Fruit fly (Drosophila melanogaster): ENCODE results near the gene Nmnat.

The Nmnat gene

dm6 chr3R:24962470-24962869 is 17.4 kb downstream of the Nmnat start (continued):
- TF ChIP-seq stc (GFP tag; IDR thresholded peaks at IDR 0.05) (peak; percentile 83), CG3838 (GFP tag; optimal IDR thresholded peaks at IDR 0.05) (no peak), sr (GFP tag; IDR thresholded peaks at IDR 0.05) (no peak), grn (GFP tag; optimal IDR thresholded peaks at IDR 0.05) (peak; percentile 9), CG15479 (GFP tag; optimal IDR thresholded peaks at IDR 0.05) (no peak), schlank (tag; optimal IDR thresholded peaks at IDR 0.05) (no peak), CG8478 (optimal IDR thresholded peaks at IDR 0.05) (no peak), trem (tag; optimal IDR thresholded peaks at IDR 0.05) (no peak), CG15269 (tag; optimal IDR thresholded peaks at IDR 0.05) (peak; percentile 81), CG4424 (GFP tag; optimal IDR thresholded peaks at IDR 0.05) (peak; percentile 57), exex (tag; optimal IDR thresholded peaks at IDR 0.05) (no peak), da (GFP tag; optimal IDR thresholded peaks at IDR 0.05) (no peak), Sox100B (GFP tag; optimal IDR thresholded peaks at IDR 0.05) (peak; percentile 40), D19B (GFP tag; optimal IDR thresholded peaks at IDR 0.05) (peak; percentile 27), Hr78 (GFP tag; optimal IDR thresholded peaks at IDR 0.05) (peak in 1 of 2 experiments; percentile 73), dysf (GFP tag; IDR thresholded peaks at IDR 0.05) (peak; percentile 76), Doc3 (GFP tag; IDR thresholded peaks at IDR 0.05; ENCODE audit: partially characterized antibody) (no peak), Dad (GFP tag; optimal IDR thresholded peaks at IDR 0.05) (peak; percentile 42), Dbx (GFP tag; IDR thresholded peaks at IDR 0.05) (peak; percentile 69; the same call in 1 of the 3 replicates), ara (GFP tag; IDR thresholded peaks at IDR 0.05) (peak; percentile 58), jing (GFP tag; optimal IDR thresholded peaks at IDR 0.05) (peak; percentile 62), Dek (tag; optimal IDR thresholded peaks at IDR 0.05) (peak; percentile 59), Hsf (GFP tag; optimal IDR thresholded peaks at IDR 0.05) (peak; percentile 26), gsb (GFP tag; IDR thresholded peaks at IDR 0.05) (peak; percentile 52), cwo (GFP tag; optimal IDR thresholded peaks at IDR 0.05) (peak; percentile 64), sim (GFP tag; IDR thresholded peaks at IDR 0.05) (no peak), CTCF (GFP tag; optimal IDR thresholded peaks at IDR 0.05) (no peak), E2f2 (GFP tag; IDR thresholded peaks at IDR 0.05) (peak; percentile 40; the same call in 1 of the 2 replicates), CG32532 (GFP tag; IDR thresholded peaks at IDR 0.05) (peak; percentile 77), kay (GFP tag; optimal IDR thresholded peaks at IDR 0.05) (no peak), Sox102F (GFP tag; optimal IDR thresholded peaks at IDR 0.05) (peak; percentile 88), pnt (GFP tag; optimal IDR thresholded peaks at IDR 0.05) (peak; percentile 48), CG8765 (GFP tag; IDR thresholded peaks at IDR 0.05) (no peak), unc-4 (GFP tag; IDR thresholded peaks at IDR 0.05; ENCODE audit: partially characterized antibody) (no peak), lmd (GFP tag; IDR thresholded peaks at IDR 0.05) (peak; percentile 65), Stat92E (GFP tag; optimal IDR thresholded peaks at IDR 0.05) (no peak), Camta (GFP tag; optimal IDR thresholded peaks at IDR 0.05) (peak; percentile 56), CG11695 (GFP tag; IDR thresholded peaks at IDR 0.05) (0 out of 3 replicates have a peak, but pooled peaks have one; percentile 49), CG10979 (tag; optimal IDR thresholded peaks at IDR 0.05) (peak; percentile 40), CG4360 (GFP tag; IDR thresholded peaks at IDR 0.05) (no peak), chinmo (GFP tag; IDR thresholded peaks at IDR 0.05; ENCODE audit: partially characterized antibody) (no peak), CG10209 (GFP tag; optimal IDR thresholded peaks at IDR 0.05) (peak; percentile 49), Awh (GFP tag; IDR thresholded peaks at IDR 0.05) (peak; percentile 61), HLH3B (GFP tag; IDR thresholded peaks at IDR 0.05) (peak; percentile 67; the same call in 1 of the 2 replicates), HmgD (GFP tag; optimal IDR thresholded peaks at IDR 0.05) (no peak), Nf-YB (GFP tag; optimal IDR thresholded peaks at IDR 0.05) (no peak), CG6791 (GFP tag; IDR thresholded peaks at IDR 0.05; ENCODE audit: partially characterized antibody) (no peak), CG12071 (GFP tag; optimal IDR thresholded peaks at IDR 0.05) (peak; percentile 63), GATAe (GFP tag; conservative IDR thresholded peaks at IDR 0.05) (no peak), CG11560 (tag; IDR thresholded peaks at IDR 0.05) (0 out of 3 replicates have a peak, but pooled peaks have one; percentile 41), twi (tag; optimal IDR thresholded peaks at IDR 0.05) (no peak), wek (GFP tag; optimal IDR thresholded peaks at IDR 0.05) (peak; percentile 7)
